Worm (Caenorhabditis elegans) whole organism, L4 larva: ENCODE results near the gene T21C9.13.

Experiments
- F26F4.8 ChIP-seq: fragments of 200-800 bp; sonication (Bioruptor generic); conservative IDR thresholded peaks from 2 replicates; pipeline ENCODE4 v1.3.6; 2022; ENCODE audit warnings: missing genetic modification characterization, missing compliant biosample characterization
- F37D6.2 ChIP-seq: sonication (generic microtip); optimal IDR thresholded peaks from 2 replicates; lab custom pipeline; 2016; ENCODE audit warnings: mild to moderate bottlenecking, missing genetic modification characterization, missing compliant biosample characterization
- F44E2.7 ChIP-seq: fragments of 200-800 bp; sonication (Bioruptor generic); IDR thresholded peaks from 2 replicates; pipeline ENCODE4 v2.1.2; 2022; ENCODE audit warnings: missing genetic modification characterization, missing compliant biosample characterization
- T20F7.1 ChIP-seq: fragments of 200-800 bp; sonication (Bioruptor generic); optimal IDR thresholded peaks from 2 replicates; lab custom pipeline; 2018; ENCODE audit warnings: mild to moderate bottlenecking, missing genetic modification characterization, missing compliant biosample characterization
- Y75B8A.6 ChIP-seq: fragments of 200-800 bp; sonication (Bioruptor generic); IDR thresholded peaks from 2 replicates; pipeline ENCODE4 v1.3.6; 2022; ENCODE audit warnings: missing genetic modification reagents, missing genetic modification characterization, missing compliant biosample characterization
- ZK546.5 ChIP-seq, 2 experiments: sonication (generic microtip); optimal IDR thresholded peaks; 2 replicates each; lab custom pipeline; 2017; ENCODE audit warnings: missing biosample characterization in 2 of 2, missing genetic modification characterization in 2 of 2
- ceh-28 ChIP-seq: fragments of 150-350 bp; optimal IDR thresholded peaks from 2 replicates; lab custom pipeline; 2014; ENCODE audit warnings: missing biosample characterization, missing genetic modification reagents, missing genetic modification characterization
- ctbp-1 ChIP-seq: fragments of 200-800 bp; sonication (Bioruptor generic); IDR thresholded peaks from 2 replicates; pipeline ENCODE4 v1.3.6; 2022; ENCODE audit warnings: missing genetic modification reagents, missing genetic modification characterization, missing compliant biosample characterization
- daf-8 ChIP-seq: fragments of 200-800 bp; sonication (Bioruptor generic); IDR thresholded peaks from 2 replicates; pipeline ENCODE4 v1.3.6; 2022; ENCODE audit warnings: missing genetic modification characterization, missing compliant biosample characterization
- dmd-6 ChIP-seq: fragments of 200-800 bp; sonication (Bioruptor generic); IDR thresholded peaks from 2 replicates; pipeline ENCODE4 v1.3.6; 2022; ENCODE audit warnings: missing genetic modification reagents, missing genetic modification characterization, missing compliant biosample characterization
- duxl-1 ChIP-seq: sonication (generic microtip); optimal IDR thresholded peaks from 2 replicates; lab custom pipeline; 2016; ENCODE audit warnings: mild to moderate bottlenecking, missing genetic modification characterization, moderate library complexity, missing compliant biosample characterization; ENCODE audit not compliant: poor library complexity
- dve-1 ChIP-seq: sonication (generic microtip); optimal IDR thresholded peaks from 2 replicates; lab custom pipeline; 2017; ENCODE audit warnings: antibody characterized with exemption, mild to moderate bottlenecking, missing genetic modification characterization, missing compliant biosample characterization; ENCODE audit not compliant: insufficient read depth
- fos-1 ChIP-seq: fragments of 150-350 bp; optimal IDR thresholded peaks from 2 replicates; lab custom pipeline; 2014; ENCODE audit warnings: missing biosample characterization, missing genetic modification characterization
- hmg-1.1 ChIP-seq: fragments of 200-800 bp; sonication (Bioruptor generic); IDR thresholded peaks from 2 replicates; pipeline ENCODE4 v1.3.6; 2022; ENCODE audit warnings: missing genetic modification reagents, missing genetic modification characterization, missing compliant biosample characterization
- madf-5 ChIP-seq, 2 experiments: fragments of 200-800 bp; sonication (Bioruptor generic); IDR thresholded peaks; 2 replicates each; pipeline ENCODE4 v1.3.6; 2022; ENCODE audit warnings: missing compliant biosample characterization in 2 of 2, missing genetic modification characterization in 2 of 2
- mep-1 ChIP-seq: fragments of 150-350 bp; sonication (generic microtip); optimal IDR thresholded peaks from 3 replicates; lab custom pipeline; 2014; ENCODE audit warnings: missing biosample characterization, missing genetic modification characterization
- mes-2 ChIP-seq: sonication (generic microtip); optimal IDR thresholded peaks from 2 replicates; lab custom pipeline; 2016; ENCODE audit warnings: missing genotype, mild to moderate bottlenecking, missing genetic modification characterization, missing compliant biosample characterization; ENCODE audit not compliant: poor library complexity, severe bottlenecking
- nhr-102 ChIP-seq: sonication (generic microtip); optimal IDR thresholded peaks from 2 replicates; lab custom pipeline; 2016; ENCODE audit warnings: mild to moderate bottlenecking, missing genetic modification characterization, moderate library complexity, missing compliant biosample characterization
- nhr-28 ChIP-seq: fragments of 150-350 bp; optimal IDR thresholded peaks from 2 replicates; lab custom pipeline; 2014; ENCODE audit warnings: missing biosample characterization, missing genetic modification characterization
- nhr-42 ChIP-seq: fragments of 200-800 bp; sonication (Bioruptor generic); IDR thresholded peaks from 2 replicates; pipeline ENCODE4 v1.3.6; 2022; ENCODE audit warnings: missing genetic modification characterization, missing compliant biosample characterization
- nhr-76 ChIP-seq: fragments of 150-350 bp; optimal IDR thresholded peaks from 2 replicates; lab custom pipeline; 2014; ENCODE audit warnings: missing biosample characterization, missing genetic modification characterization
- pqm-1 ChIP-seq: sonication (generic microtip); optimal IDR thresholded peaks from 2 replicates; lab custom pipeline; 2017; ENCODE audit warnings: missing biosample characterization, missing genetic modification characterization
- sdz-12 ChIP-seq: fragments of 200-800 bp; sonication (Bioruptor generic); optimal IDR thresholded peaks from 2 replicates; lab custom pipeline; 2018; ENCODE audit warnings: mild to moderate bottlenecking, missing genetic modification characterization, missing compliant biosample characterization
- set-16 ChIP-seq: fragments of 200-800 bp; sonication (Bioruptor generic); IDR thresholded peaks from 2 replicates; pipeline ENCODE4 v1.3.6; 2022; ENCODE audit warnings: missing genetic modification reagents, missing genetic modification characterization, missing compliant biosample characterization
- snpc-1.2 ChIP-seq: fragments of 200-800 bp; sonication (Bioruptor generic); IDR thresholded peaks from 2 replicates; pipeline ENCODE4 v1.3.6; 2022; ENCODE audit warnings: missing genetic modification reagents, missing genetic modification characterization, missing compliant biosample characterization
- snpc-4 ChIP-seq: fragments of 150-350 bp; optimal IDR thresholded peaks from 2 replicates; lab custom pipeline; 2014; ENCODE audit warnings: missing biosample characterization, missing genetic modification characterization
- spr-3 ChIP-seq: fragments of 200-800 bp; sonication (Bioruptor generic); optimal IDR thresholded peaks from 2 replicates; lab custom pipeline; 2018; ENCODE audit warnings: mild to moderate bottlenecking, missing genetic modification characterization, missing compliant biosample characterization
- tra-1 ChIP-seq: fragments of 200-800 bp; sonication (Bioruptor generic); IDR thresholded peaks from 2 replicates; pipeline ENCODE4 v1.3.6; 2022; ENCODE audit warnings: missing genetic modification reagents, missing genetic modification characterization, missing compliant biosample characterization
- unc-39 ChIP-seq: sonication (generic microtip); optimal IDR thresholded peaks from 2 replicates; lab custom pipeline; 2017; ENCODE audit warnings: missing biosample characterization, missing genetic modification characterization
- unc-62 ChIP-seq, 3 experiments: fragments of 150-350 bp in 1 of 3; sonication (generic microtip); optimal IDR thresholded peaks in 2 of 3; peaks in 1 of 3; 1 replicate in 1 of 3; 2 replicates in 2 of 3; lab custom pipeline; 2014 to 2017; ENCODE audit warnings: missing biosample characterization in 3 of 3, missing genetic modification characterization in 3 of 3, missing genetic modification reagents in 3 of 3, missing genotype in 1 of 3
- zip-11 ChIP-seq: fragments of 200-800 bp; sonication (Bioruptor generic); IDR thresholded peaks from 2 replicates; pipeline ENCODE4 v1.3.6; 2022; ENCODE audit warnings: missing genetic modification characterization, missing compliant biosample characterization
- ztf-7 ChIP-seq: fragments of 150-350 bp; optimal IDR thresholded peaks from 2 replicates; lab custom pipeline; 2014; ENCODE audit warnings: missing biosample characterization, missing genetic modification characterization

The T21C9.13 gene

DNA sequence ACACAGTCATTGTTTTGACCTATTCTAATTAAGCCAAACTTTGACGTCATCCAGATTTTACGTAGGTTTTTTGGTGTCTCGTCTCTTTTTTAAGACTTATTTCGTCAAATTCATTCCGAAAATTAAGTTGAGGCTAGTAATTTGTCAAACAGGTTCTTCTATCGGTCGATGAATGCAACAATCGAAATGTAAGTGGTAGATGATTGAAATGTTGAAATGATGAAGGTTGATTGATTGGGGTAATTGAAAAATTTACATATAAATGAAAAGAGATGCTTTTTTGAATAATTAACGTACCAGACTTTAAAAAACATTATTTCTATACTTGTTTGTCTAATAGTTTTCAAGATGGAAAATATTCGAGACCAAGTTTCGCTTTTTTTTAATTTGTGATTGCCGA, 40.7 kb upstream of the T21C9.13 start:
- TF ChIP-seq unc-62 (GFP tag; optimal IDR thresholded peaks at IDR 0.05 in 1 of 2; lab: Kevin White, UChicago) (peak in 1 of 2 experiments; percentile 85), unc-62 (tag; optimal IDR thresholded peaks at IDR 0.05; lab: Kevin White, UChicago) (no peak), F26F4.8 (GFP tag; lab: Robert Waterston, UW) (no peak)

DNA sequence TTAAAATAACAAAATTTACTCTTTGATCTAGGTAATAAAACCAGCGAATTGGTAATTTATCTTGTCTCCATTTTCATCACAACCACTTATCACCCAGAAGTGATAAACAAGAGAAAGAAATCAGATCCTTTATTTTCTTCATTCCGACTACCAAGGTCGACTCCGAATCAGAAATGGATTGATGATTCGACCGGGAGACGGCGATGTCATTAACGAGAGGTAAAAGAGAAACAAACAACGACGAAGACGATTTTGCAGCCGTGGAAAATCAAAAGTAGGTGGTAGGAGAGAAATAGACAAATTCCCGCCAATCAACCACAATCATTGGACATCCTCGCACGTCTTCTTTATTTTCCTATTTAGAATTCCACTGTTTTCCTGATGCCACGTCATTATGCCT, 40.0 kb upstream of the T21C9.13 start:
- TF ChIP-seq zip-11 (GFP tag; lab: Robert Waterston, UW) (no peak), fos-1 (tag; lab: Kevin White, UChicago) (no peak), ztf-7 (no peak), mep-1 (tag; lab: Kevin White, UChicago) (no peak), spr-3 (GFP tag; lab: Kevin White, UChicago) (no peak), ceh-28 (tag; lab: Kevin White, UChicago) (no peak), nhr-28 (tag; lab: Kevin White, UChicago) (peak; percentile 49)

DNA sequence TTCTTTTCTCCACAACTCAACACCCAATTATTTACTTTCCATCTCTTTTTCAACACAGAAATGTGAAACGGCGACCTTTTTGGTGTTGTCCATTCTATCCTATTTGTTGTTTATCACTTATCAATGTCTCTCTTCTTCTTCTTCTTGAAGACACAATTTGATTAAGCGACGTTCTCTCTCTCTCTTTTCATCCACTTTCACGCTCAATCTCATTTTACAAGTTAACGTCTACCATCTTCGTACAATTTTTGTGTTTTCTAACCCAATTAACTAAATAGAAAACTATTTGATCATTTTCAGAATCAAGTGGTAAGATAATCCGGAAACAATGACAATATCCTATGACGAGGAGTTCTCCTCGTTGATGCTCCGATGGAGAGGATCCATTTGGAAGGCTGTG, 39.4 kb upstream of the T21C9.13 start, which contains the start of gene best-14:
Gene best-14, plus strand, starts transcription at position 301 of the 400 bp plus-strand sequence.
- no peak for TF ChIP-seq duxl-1 (tag; lab: Kevin White, UChicago)
- TF ChIP-seq daf-8 = no peak
- no peak for TF ChIP-seq tra-1 (GFP tag; lab: Robert Waterston, UW)
- TF ChIP-seq F44E2.7 (GFP tag; lab: Robert Waterston, UW) = no peak
- TF ChIP-seq F37D6.2 (tag; lab: Kevin White, UChicago) = no peak
- TF ChIP-seq nhr-102 (tag; lab: Kevin White, UChicago) = no peak
- no peak for TF ChIP-seq dmd-6
- TF ChIP-seq unc-62 (GFP tag; optimal IDR thresholded peaks at IDR 0.05 in 1 of 2; lab: Kevin White, UChicago) = peak in 1 of 2 experiments; percentile 34
- TF ChIP-seq unc-62 (tag; optimal IDR thresholded peaks at IDR 0.05; lab: Kevin White, UChicago) = no peak
- no peak for TF ChIP-seq dve-1

DNA sequence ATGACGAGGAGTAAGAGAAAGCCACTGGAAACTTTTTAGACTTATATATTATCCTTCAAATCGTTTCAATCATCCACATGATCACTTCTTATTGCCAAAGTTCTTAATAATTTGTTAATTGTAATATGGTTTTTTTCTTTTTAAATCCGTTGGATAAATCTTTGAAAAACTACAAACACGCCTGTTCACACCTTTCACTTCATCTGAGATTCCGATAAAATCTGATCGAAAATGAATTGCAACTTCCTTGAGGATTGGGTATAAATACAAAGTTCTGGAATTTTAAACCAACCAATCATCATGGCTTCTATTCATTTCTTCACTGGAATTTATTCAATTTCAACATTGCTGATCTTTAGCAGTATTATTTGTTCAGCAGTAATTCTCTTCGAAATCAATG, 36.4 kb upstream of the T21C9.13 start, which contains the start of gene col-152:
Gene col-152, plus strand, starts transcription at position 301 of the 400 bp plus-strand sequence.
- TF ChIP-seq nhr-42 (GFP tag; lab: Robert Waterston, UW) (no peak), duxl-1 (tag; lab: Kevin White, UChicago) (no peak), ctbp-1 (no peak), nhr-76 (no peak), snpc-1.2 (no peak), snpc-4 (tag; lab: Kevin White, UChicago) (no peak), madf-5 (GFP tag; IDR thresholded peaks at IDR 0.05; lab: Robert Waterston, UW) (no peak), F37D6.2 (tag; lab: Kevin White, UChicago) (no peak), mes-2 (tag; lab: Kevin White, UChicago) (no peak)

DNA sequence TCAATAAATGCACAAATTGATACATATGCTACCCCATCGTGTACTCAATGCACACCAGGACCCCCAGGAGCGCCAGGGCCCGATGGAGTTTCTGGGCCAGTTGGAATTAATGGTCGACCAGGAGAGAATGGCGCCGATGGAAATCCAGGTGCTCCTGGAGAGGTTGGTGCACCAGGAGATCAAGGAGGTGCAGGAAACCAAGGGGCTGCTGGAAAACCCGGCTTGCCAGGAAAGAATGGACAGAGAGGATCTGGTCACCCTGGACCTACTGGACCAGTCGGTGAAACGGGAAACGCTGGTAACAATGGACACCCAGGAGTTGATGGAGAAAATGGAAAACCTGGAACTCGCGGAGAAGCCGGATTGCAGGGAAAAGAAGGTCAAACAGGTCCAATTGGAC, 35.4 kb upstream of the T21C9.13 start:
- TF ChIP-seq set-16 (GFP tag; lab: Robert Waterston, UW) = peak; percentile 84; the same call in 1 of the 2 replicates
- no peak for TF ChIP-seq unc-39 (tag; lab: Kevin White, UChicago)
- TF ChIP-seq unc-62 (GFP tag; optimal IDR thresholded peaks at IDR 0.05 in 1 of 2; lab: Kevin White, UChicago) = peak in 1 of 2 experiments; percentile 73
- no peak for TF ChIP-seq unc-62 (tag; optimal IDR thresholded peaks at IDR 0.05; lab: Kevin White, UChicago)
- TF ChIP-seq Y75B8A.6 (GFP tag; lab: Robert Waterston, UW) = no peak
- TF ChIP-seq, all 104 proteins: peak for 2

DNA sequence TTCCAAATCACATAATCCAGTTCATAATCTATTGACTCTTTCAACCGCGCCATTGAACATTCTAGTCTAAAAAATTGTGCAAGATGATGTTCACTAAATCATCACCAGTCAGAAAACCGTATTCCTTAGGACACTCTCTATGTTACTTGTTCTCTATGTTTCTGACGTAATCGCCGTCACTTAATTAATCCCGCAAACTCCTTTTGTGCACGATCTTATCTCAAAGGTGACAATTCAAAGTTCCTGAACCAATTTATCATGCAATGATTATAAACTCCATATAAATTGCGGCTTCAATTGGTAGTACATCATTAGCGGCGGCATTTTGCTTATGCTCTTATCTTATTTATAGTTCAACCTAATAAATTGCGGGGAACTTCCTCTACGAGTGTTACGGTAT, 34.2 kb upstream of the T21C9.13 start:
- TF ChIP-seq sdz-12 (no peak), dmd-6 (peak; percentile 82), pqm-1 (tag; lab: Kevin White, UChicago) (no peak), ztf-7 (no peak), dve-1 (peak; percentile 18), daf-8 (no peak), T20F7.1 (GFP tag; lab: Kevin White, UChicago) (no peak), hmg-1.1 (GFP tag; lab: Robert Waterston, UW) (no peak), ZK546.5 (tag; optimal IDR thresholded peaks at IDR 0.05; lab: Kevin White, UChicago) (no peak), nhr-76 (no peak)
